Worm (Caenorhabditis elegans) whole organism, L4 larva: ENCODE measurements around the gene tsfm-1.

ENCODE experiments used
- D1046.2 ChIP-seq: fragments of 200-800 bp; sonication (Bioruptor generic); IDR thresholded peaks from 2 replicates; pipeline ENCODE4 v1.3.6; 2022; ENCODE audit warnings: missing genetic modification characterization, missing compliant biosample characterization
- F37D6.2 ChIP-seq: sonication (generic microtip); optimal IDR thresholded peaks from 2 replicates; lab custom pipeline; 2016; ENCODE audit warnings: mild to moderate bottlenecking, missing genetic modification characterization, missing compliant biosample characterization
- lin-13 ChIP-seq: fragments of 150-350 bp; optimal IDR thresholded peaks from 2 replicates; lab custom pipeline; 2014; ENCODE audit warnings: missing biosample characterization, missing genetic modification reagents, missing genetic modification characterization
- lsy-2 ChIP-seq, 2 experiments: fragments of 150-350 bp in 1 of 2; sonication (generic microtip) in 1 of 2; optimal IDR thresholded peaks; 2 replicates each; lab custom pipeline; 2014 to 2017; ENCODE audit warnings: missing biosample characterization in 2 of 2, missing genetic modification characterization in 2 of 2
- nhr-111 ChIP-seq: fragments of 200-800 bp; sonication (Bioruptor generic); optimal IDR thresholded peaks from 2 replicates; lab custom pipeline; 2018; ENCODE audit warnings: mild to moderate bottlenecking, missing genetic modification characterization, missing compliant biosample characterization
- ztf-11 ChIP-seq: fragments of 150-350 bp; optimal IDR thresholded peaks from 2 replicates; lab custom pipeline; 2014; ENCODE audit warnings: missing biosample characterization, missing genetic modification characterization

ce11 chrV:12256398-12256797 is 15.0 kb downstream of the tsfm-1 start, which contains the start of gene ugt-55:
- TF ChIP-seq D1046.2 = no peak
- no peak for TF ChIP-seq lin-13
- no peak for TF ChIP-seq F37D6.2
- TF ChIP-seq nhr-111 = no peak
- TF ChIP-seq ztf-11 (tag; lab: Kevin White, UChicago) = no peak
- no peak for TF ChIP-seq lsy-2 (tag; optimal IDR thresholded peaks at IDR 0.05; lab: Kevin White, UChicago)
